Worm (Caenorhabditis elegans): ENCODE results near the gene Y43F8B.28.

The Y43F8B.28 gene

ce11 chrV:19522551-19523137 lies 37.5 kb downstream of the Y43F8B.28 start (continued):
- TF ChIP-seq rbr-2 (tag; optimal IDR thresholded peaks at IDR 0.05) (peak; percentile 87), aha-1 (tag) (peak; percentile 100), ceh-82 (tag; optimal IDR thresholded peaks at IDR 0.05) (no peak), hlh-30 (tag; optimal IDR thresholded peaks at IDR 0.05; ENCODE audit: insufficient read depth) (peak; percentile 88), cey-2 (tag; optimal IDR thresholded peaks at IDR 0.05; ENCODE audit: borderline replicate concordance, insufficient read depth) (no peak), dpl-1 (GFP tag; optimal IDR thresholded peaks at IDR 0.05) (peak; percentile 53), ceh-44 (GFP tag; IDR thresholded peaks at IDR 0.05) (no peak), lsy-2 (tag; optimal IDR thresholded peaks at IDR 0.05) (peak; percentile 84 to 88), mep-1 (tag; optimal IDR thresholded peaks at IDR 0.05) (peak; percentile 94), unc-39 (tag; optimal IDR thresholded peaks at IDR 0.05) (no peak), mxl-3 (GFP tag; optimal IDR thresholded peaks at IDR 0.05) (peak; percentile 84), gei-8 (GFP tag; optimal IDR thresholded peaks at IDR 0.05) (peak; percentile 88), nhr-48 (tag; optimal IDR thresholded peaks at IDR 0.05) (peak; percentile 96), set-16 (GFP tag; IDR thresholded peaks at IDR 0.05) (peak; percentile 86), daf-16 (GFP tag; optimal IDR thresholded peaks at IDR 0.05) (no peak), daf-16 (tag; optimal IDR thresholded peaks at IDR 0.05) (peak; percentile 65), nhr-76 (tag; optimal IDR thresholded peaks at IDR 0.05) (no peak), attf-4 (tag; optimal IDR thresholded peaks at IDR 0.05) (no peak), Y48G9A.11 (GFP tag; IDR thresholded peaks at IDR 0.05) (peak; percentile 9; the same call in 1 of the 2 replicates), ceh-62 (tag; optimal IDR thresholded peaks at IDR 0.05) (no peak), ceh-32 (tag; optimal IDR thresholded peaks at IDR 0.05; ENCODE audit: poor library complexity) (peak; percentile 8), pqm-1 (tag; optimal IDR thresholded peaks at IDR 0.05) (no peak), nhr-28 (tag; optimal IDR thresholded peaks at IDR 0.05) (peak; percentile 77), F26F4.8 (GFP tag; conservative IDR thresholded peaks at IDR 0.05) (no peak), Y5F2A.4 (GFP tag; optimal IDR thresholded peaks at IDR 0.05) (no peak), lin-29 (GFP tag; IDR thresholded peaks at IDR 0.05) (0 out of 2 replicates have a peak, but pooled peaks have one; percentile 58), lin-1 (GFP tag; IDR thresholded peaks at IDR 0.05) (peak; percentile 93), zip-11 (GFP tag; IDR thresholded peaks at IDR 0.05) (no peak), ztf-11 (tag; optimal IDR thresholded peaks at IDR 0.05) (no peak), nhr-111 (GFP tag; optimal IDR thresholded peaks at IDR 0.05) (no peak), unc-62 (GFP tag; optimal IDR thresholded peaks at IDR 0.05 in 1 of 2) (peak in 1 of 2 experiments; percentile 94), unc-62 (tag; optimal IDR thresholded peaks at IDR 0.05) (no peak), nhr-25 (tag; optimal IDR thresholded peaks at IDR 0.05; ENCODE audit: borderline replicate concordance, insufficient read depth) (peak; percentile 92), mes-2 (tag; optimal IDR thresholded peaks at IDR 0.05; ENCODE audit: poor library complexity, severe bottlenecking) (peak; percentile 75), zfp-2 (tag; optimal IDR thresholded peaks at IDR 0.05) (peak; percentile 53), pha-4 (GFP tag; IDR thresholded peaks at IDR 0.05) (peak; percentile 23; the same call in 1 of the 2 replicates), pha-4 (tag; optimal IDR thresholded peaks at IDR 0.05) (no peak), lim-7 (GFP tag; IDR thresholded peaks at IDR 0.05) (no peak), lin-38 (GFP tag; IDR thresholded peaks at IDR 0.05) (peak; percentile 57), zag-1 (tag; optimal IDR thresholded peaks at IDR 0.05) (no peak), ceh-28 (tag; optimal IDR thresholded peaks at IDR 0.05) (no peak), spr-3 (GFP tag; optimal IDR thresholded peaks at IDR 0.05) (peak; percentile 72), mdl-1 (tag; optimal IDR thresholded peaks at IDR 0.05) (peak; percentile 91 to 95), daf-8 (GFP tag; IDR thresholded peaks at IDR 0.05) (no peak), daf-12 (tag; optimal IDR thresholded peaks at IDR 0.05) (no peak), nhr-102 (tag; optimal IDR thresholded peaks at IDR 0.05) (peak; percentile 68), R02D3.7 (tag; optimal IDR thresholded peaks at IDR 0.05) (no peak), ZK337.2 (GFP tag; IDR thresholded peaks at IDR 0.05) (no peak), lin-15B (tag; optimal IDR thresholded peaks at IDR 0.05) (no peak), ztf-7 (tag; optimal IDR thresholded peaks at IDR 0.05) (peak; percentile 21), nhr-6 (tag; optimal IDR thresholded peaks at IDR 0.05) (peak; percentile 83), skn-1 (tag; optimal IDR thresholded peaks at IDR 0.05) (no peak)

Data from whole organism, L4 larva.